Fruit fly (Drosophila melanogaster) whole organism, embryonic: ENCODE results near the gene CG2898.

Experiments
- Abd-B ChIP-seq: fragments of 200-800 bp; sonication (Bioruptor generic); optimal IDR thresholded peaks from 2 replicates; lab custom pipeline; 2018; ENCODE audit warnings: missing biosample characterization, mild to moderate bottlenecking, missing genetic modification characterization, moderate library complexity
- Adf1 ChIP-seq: fragments of 200-800 bp; sonication (Bioruptor generic); IDR thresholded peaks from 2 replicates; pipeline ENCODE4 v1.3.6; 2022; ENCODE audit warnings: missing biosample characterization, missing genetic modification characterization
- B-H1 ChIP-seq: fragments of 200-800 bp; sonication (Bioruptor generic); IDR thresholded peaks from 3 replicates; pipeline ENCODE4 v1.3.6; 2022; ENCODE audit warnings: missing biosample characterization, missing genetic modification characterization
- Bgb ChIP-seq: fragments of 200-800 bp; sonication (Bioruptor generic); IDR thresholded peaks from 2 replicates; pipeline ENCODE4 v1.3.6; 2022; ENCODE audit warnings: missing biosample characterization, missing genetic modification characterization; ENCODE audit not compliant: partially characterized antibody
- Blimp-1 ChIP-seq: fragments of 200-800 bp; sonication (Bioruptor generic); optimal IDR thresholded peaks from 3 replicates; lab custom pipeline; 2018; ENCODE audit warnings: missing biosample characterization, missing genetic modification characterization, mild to moderate bottlenecking, moderate library complexity, missing genetic modification reagents
- BtbVII ChIP-seq: fragments of 200-800 bp; sonication (Bioruptor generic); optimal IDR thresholded peaks from 3 replicates; lab custom pipeline; 2017; ENCODE audit warnings: missing biosample characterization, mild to moderate bottlenecking, missing genetic modification characterization
- CG10565 ChIP-seq: fragments of 200-800 bp; sonication (Bioruptor generic); optimal IDR thresholded peaks from 3 replicates; lab custom pipeline; 2016; ENCODE audit warnings: missing biosample characterization, mild to moderate bottlenecking, missing genetic modification characterization
- CG12219 ChIP-seq: fragments of 200-800 bp; sonication (Bioruptor generic); optimal IDR thresholded peaks from 3 replicates; lab custom pipeline; 2018; ENCODE audit warnings: missing biosample characterization, mild to moderate bottlenecking, missing genetic modification characterization
- CG12942 ChIP-seq: fragments of 200-800 bp; sonication (Bioruptor generic); optimal IDR thresholded peaks from 3 replicates; lab custom pipeline; 2016; ENCODE audit warnings: missing biosample characterization, missing genetic modification characterization
- CG1529 ChIP-seq: fragments of 200-800 bp; sonication (Bioruptor generic); optimal IDR thresholded peaks from 3 replicates; lab custom pipeline; 2018; ENCODE audit warnings: missing biosample characterization, missing genetic modification characterization
- CG16863 ChIP-seq: fragments of 200-800 bp; sonication (Bioruptor generic); optimal IDR thresholded peaks from 3 replicates; lab custom pipeline; 2016; ENCODE audit warnings: missing biosample characterization, missing genetic modification characterization
- CG17359 ChIP-seq: fragments of 200-800 bp; sonication (Bioruptor generic); optimal IDR thresholded peaks from 3 replicates; lab custom pipeline; 2018; ENCODE audit warnings: missing biosample characterization, mild to moderate bottlenecking, missing genetic modification characterization, moderate library complexity
- CG17829 ChIP-seq: fragments of 200-800 bp; optimal IDR thresholded peaks from 2 replicates; lab custom pipeline; 2019; ENCODE audit warnings: missing biosample characterization, mild to moderate bottlenecking, missing genetic modification characterization, moderate library complexity
- CG18011 ChIP-seq: fragments of 200-800 bp; sonication (Bioruptor generic); optimal IDR thresholded peaks from 2 replicates; lab custom pipeline; 2017; ENCODE audit warnings: missing biosample characterization, missing genetic modification characterization, mild to moderate bottlenecking, moderate library complexity, missing genotype
- CG18599 ChIP-seq: fragments of 200-800 bp; sonication (Bioruptor generic); optimal IDR thresholded peaks from 3 replicates; lab custom pipeline; 2017; ENCODE audit warnings: missing biosample characterization, missing genetic modification characterization, mild to moderate bottlenecking, moderate library complexity, missing genetic modification reagents
- CG2129 ChIP-seq: fragments of 200-800 bp; sonication (Bioruptor generic); IDR thresholded peaks from 2 replicates; pipeline ENCODE4 v1.3.6; 2022; ENCODE audit warnings: missing biosample characterization, missing genetic modification characterization; ENCODE audit not compliant: partially characterized antibody
- CG2875 ChIP-seq: fragments of 200-800 bp; sonication (Bioruptor generic); optimal IDR thresholded peaks from 2 replicates; lab custom pipeline; 2017; ENCODE audit warnings: missing biosample characterization, mild to moderate bottlenecking, missing genetic modification characterization, missing genetic modification reagents
- CG31441 ChIP-seq: fragments of 200-800 bp; sonication (Bioruptor generic); IDR thresholded peaks from 2 replicates; pipeline ENCODE4 v1.3.6; 2022; ENCODE audit warnings: missing biosample characterization, missing genetic modification characterization
- CG3163 ChIP-seq: fragments of 200-800 bp; sonication (Bioruptor generic); optimal IDR thresholded peaks from 3 replicates; lab custom pipeline; 2016; ENCODE audit warnings: missing biosample characterization, missing genetic modification characterization
- CG8089 ChIP-seq: fragments of 200-800 bp; sonication (Bioruptor generic); optimal IDR thresholded peaks from 3 replicates; lab custom pipeline; 2016; ENCODE audit warnings: missing biosample characterization, missing genetic modification characterization
- CG8388 ChIP-seq: fragments of 200-800 bp; sonication (Bioruptor generic); optimal IDR thresholded peaks from 2 replicates; lab custom pipeline; 2019; ENCODE audit warnings: missing biosample characterization, mild to moderate bottlenecking, missing genetic modification characterization, moderate library complexity
- Dip2 ChIP-seq: fragments of 200-800 bp; sonication (Bioruptor generic); IDR thresholded peaks from 2 replicates; pipeline ENCODE4 v1.3.6; 2022; ENCODE audit warnings: missing biosample characterization, missing genetic modification characterization
- Elba2 ChIP-seq: fragments of 200-800 bp; sonication (Bioruptor generic); optimal IDR thresholded peaks from 3 replicates; lab custom pipeline; 2016; ENCODE audit warnings: missing biosample characterization, missing genetic modification characterization
- Fer2 ChIP-seq: fragments of 200-800 bp; sonication (Bioruptor generic); optimal IDR thresholded peaks from 2 replicates; lab custom pipeline; 2018; ENCODE audit warnings: missing biosample characterization, mild to moderate bottlenecking, missing genetic modification characterization, moderate library complexity
- HHEX ChIP-seq: fragments of 200-800 bp; sonication (Bioruptor generic); optimal IDR thresholded peaks from 3 replicates; lab custom pipeline; 2017; ENCODE audit warnings: missing biosample characterization, mild to moderate bottlenecking, missing genetic modification characterization, missing genetic modification reagents
- Med ChIP-seq: fragments of 200-800 bp; sonication (Bioruptor generic); peaks from one replicate; lab custom pipeline; 2016; ENCODE audit warnings: missing biosample characterization, missing genetic modification characterization, mild to moderate bottlenecking, inconsistent platforms, moderate library complexity
- ara ChIP-seq: fragments of 200-800 bp; sonication (Bioruptor generic); IDR thresholded peaks from 2 replicates; pipeline ENCODE4 v1.3.6; 2022; ENCODE audit warnings: missing biosample characterization, missing genetic modification characterization
- ase ChIP-seq: fragments of 200-800 bp; sonication (Bioruptor generic); IDR thresholded peaks from 3 replicates; pipeline ENCODE4 v1.3.6; 2022; ENCODE audit warnings: missing biosample characterization, missing genetic modification characterization
- bcd ChIP-seq: fragments of 200-800 bp; sonication (Bioruptor generic); optimal IDR thresholded peaks from 2 replicates; lab custom pipeline; 2017; ENCODE audit warnings: missing biosample characterization, mild to moderate bottlenecking, missing genetic modification characterization
- dan ChIP-seq: fragments of 200-800 bp; sonication (Bioruptor generic); IDR thresholded peaks from 2 replicates; pipeline ENCODE4 v1.3.6; 2022; ENCODE audit warnings: missing biosample characterization, missing genetic modification characterization
- dpn ChIP-seq, 2 experiments: fragments of 200-800 bp; sonication (Bioruptor generic); optimal IDR thresholded peaks; 3 replicates each; lab custom pipeline; 2016; ENCODE audit warnings: missing biosample characterization in 2 of 2, missing genetic modification characterization in 2 of 2
- gem ChIP-seq: fragments of 200-800 bp; sonication (Bioruptor generic); optimal IDR thresholded peaks from 2 replicates; lab custom pipeline; 2019; ENCODE audit warnings: missing biosample characterization, mild to moderate bottlenecking, missing genetic modification characterization, moderate library complexity
- grn ChIP-seq: fragments of 200-800 bp; sonication (Bioruptor generic); optimal IDR thresholded peaks from 3 replicates; lab custom pipeline; 2017; ENCODE audit warnings: missing biosample characterization, missing genetic modification characterization
- kay ChIP-seq: fragments of 200-800 bp; sonication (Bioruptor generic); optimal IDR thresholded peaks from 2 replicates; lab custom pipeline; 2016; ENCODE audit warnings: missing biosample characterization, missing genetic modification characterization
- lab ChIP-seq: fragments of 200-800 bp; sonication (Bioruptor generic); optimal IDR thresholded peaks from 3 replicates; lab custom pipeline; 2017; ENCODE audit warnings: missing biosample characterization, missing genetic modification characterization, mild to moderate bottlenecking, moderate library complexity, missing genetic modification reagents
- lola ChIP-seq, 3 experiments: fragments of >200 bp in 2 of 3; fragments of 200-800 bp in 1 of 3; sonication (Bioruptor generic) in 1 of 3; optimal IDR thresholded peaks; 2 replicates each; lab custom pipeline; 2017 to 2019; ENCODE audit warnings: missing biosample characterization in 3 of 3, missing genetic modification characterization in 3 of 3, mild to moderate bottlenecking in 1 of 3, moderate library complexity in 1 of 3
- mirr ChIP-seq: fragments of 200-800 bp; sonication (Bioruptor generic); optimal IDR thresholded peaks from 3 replicates; lab custom pipeline; 2018; ENCODE audit warnings: missing biosample characterization, mild to moderate bottlenecking, missing genetic modification characterization
- nmo ChIP-seq: fragments of 200-800 bp; sonication (Bioruptor generic); optimal IDR thresholded peaks from 2 replicates; lab custom pipeline; 2018; ENCODE audit warnings: missing biosample characterization, mild to moderate bottlenecking, missing genetic modification characterization, moderate library complexity
- pfk ChIP-seq: fragments of 200-800 bp; sonication (Bioruptor generic); optimal IDR thresholded peaks from 2 replicates; lab custom pipeline; 2018; ENCODE audit warnings: missing biosample characterization, mild to moderate bottlenecking, missing genetic modification characterization, moderate library complexity
- phol ChIP-seq: fragments of 200-800 bp; sonication (Bioruptor generic); optimal IDR thresholded peaks from 3 replicates; lab custom pipeline; 2018; ENCODE audit warnings: missing biosample characterization, mild to moderate bottlenecking, missing genetic modification characterization, moderate library complexity
- prd ChIP-seq, 3 experiments: fragments of >200 bp in 2 of 3; fragments of 200-800 bp in 1 of 3; sonication (Bioruptor generic) in 1 of 3; optimal IDR thresholded peaks in 2 of 3; IDR thresholded peaks in 1 of 3; 2 replicates in 2 of 3; 3 replicates in 1 of 3; pipeline versions ENCODE4 v1.3.6 to Lab custom; 2017 to 2022; ENCODE audit warnings: missing biosample characterization in 1 of 3, missing genetic modification characterization in 1 of 3
- rib ChIP-seq: fragments of 200-800 bp; sonication (Bioruptor generic); IDR thresholded peaks from 2 replicates; pipeline ENCODE4 v1.3.6; 2022; ENCODE audit warnings: missing biosample characterization, missing genetic modification characterization
- run ChIP-seq: fragments of 200-800 bp; sonication (Bioruptor generic); optimal IDR thresholded peaks from 3 replicates; lab custom pipeline; 2018; ENCODE audit warnings: missing biosample characterization, mild to moderate bottlenecking, missing genetic modification characterization
- schlank ChIP-seq: fragments of 200-800 bp; sonication (Bioruptor generic); optimal IDR thresholded peaks from 2 replicates; lab custom pipeline; 2018; ENCODE audit warnings: missing biosample characterization, mild to moderate bottlenecking, missing genetic modification characterization
- seq ChIP-seq: fragments of 200-800 bp; sonication (Bioruptor generic); IDR thresholded peaks from 2 replicates; pipeline ENCODE4 v1.3.6; 2022; ENCODE audit warnings: missing biosample characterization, missing genetic modification characterization
- shn ChIP-seq: fragments of 200-800 bp; sonication (Bioruptor generic); optimal IDR thresholded peaks from 3 replicates; lab custom pipeline; 2016; ENCODE audit warnings: missing biosample characterization, missing genetic modification characterization
- toy ChIP-seq: fragments of 200-800 bp; sonication (Bioruptor generic); IDR thresholded peaks from 2 replicates; pipeline ENCODE4 v1.3.6; 2022; ENCODE audit warnings: missing biosample characterization, missing genetic modification characterization

CG2898 gene

DNA sequence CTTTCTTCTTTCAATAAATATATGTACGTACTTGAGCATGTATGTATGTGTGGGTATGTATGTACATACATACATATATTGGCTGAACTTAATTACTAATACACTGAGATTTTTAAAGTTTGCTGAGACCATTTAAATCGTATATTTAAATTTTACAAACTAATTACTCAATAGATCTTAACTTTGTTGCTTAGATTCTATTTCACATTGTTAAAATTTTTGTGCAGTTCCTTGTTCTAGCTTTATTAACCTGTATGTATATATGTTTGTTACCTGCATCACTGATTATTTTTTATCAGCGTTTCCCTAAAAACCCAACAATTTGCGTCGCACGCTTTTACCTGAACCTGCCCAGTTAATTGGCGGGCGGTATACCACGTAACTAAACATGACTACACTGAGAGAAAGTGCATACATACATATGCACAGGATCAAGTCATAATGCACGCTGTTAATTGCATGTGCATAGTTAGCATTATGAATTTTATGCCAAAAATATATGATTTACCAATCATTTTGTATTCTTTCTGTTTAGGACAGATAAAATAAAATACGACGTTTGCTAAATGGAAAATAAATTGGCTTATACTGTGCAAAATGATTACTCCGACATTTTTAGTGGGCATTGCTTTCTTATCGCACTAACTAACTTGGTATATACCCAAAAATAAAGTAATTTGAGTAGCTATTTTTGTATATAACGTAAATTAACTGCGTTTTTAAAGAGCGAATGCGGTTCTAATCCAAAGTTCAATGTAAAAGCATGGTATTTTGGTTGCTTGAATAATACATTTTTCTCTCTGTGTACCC lies 12.4 kb upstream of the CG2898 start (continued):
- no peak for TF ChIP-seq CG18599
- TF ChIP-seq run (tag; lab: Kevin White, UChicago): no peak
- TF ChIP-seq CG12942: no peak
- no peak for TF ChIP-seq rib (GFP tag; lab: Robert Waterston, UW)
- TF ChIP-seq CG17359 (tag; lab: Kevin White, UChicago): peak; percentile 7
- TF ChIP-seq nmo (GFP tag; lab: Kevin White, UChicago): peak; percentile 52
- TF ChIP-seq BtbVII: peak; percentile 22
- no peak for TF ChIP-seq schlank (tag; lab: Kevin White, UChicago)
- peak; percentile 4 for TF ChIP-seq CG10565 (GFP tag; lab: Kevin White, UChicago)
- TF ChIP-seq mirr (GFP tag; lab: Kevin White, UChicago): no peak
- no peak for TF ChIP-seq CG1529 (GFP tag; lab: Kevin White, UChicago)
- peak; percentile 2 for TF ChIP-seq CG12219 (GFP tag; lab: Kevin White, UChicago)
- TF ChIP-seq prd (optimal IDR thresholded peaks at IDR 0.05; lab: Kevin White, UChicago): no peak
- 0 out of 3 replicates have a peak, but pooled peaks have one; percentile 13 for TF ChIP-seq prd (GFP tag; IDR thresholded peaks at IDR 0.05; lab: Robert Waterston, UW)
- TF ChIP-seq CG3163 (GFP tag; lab: Kevin White, UChicago): peak; percentile 2
- no peak for TF ChIP-seq toy (GFP tag; lab: Robert Waterston, UW)
- peak; percentile 55; the same call in 1 of the 2 replicates for TF ChIP-seq CG31441 (GFP tag; lab: Robert Waterston, UW)
- TF ChIP-seq CG17829 (tag; lab: Kevin White, UChicago): no peak
- peak in 1 of 3 experiments; percentile 45 for TF ChIP-seq lola (GFP tag; optimal IDR thresholded peaks at IDR 0.05; lab: Kevin White, UChicago)
- no peak for TF ChIP-seq B-H1 (GFP tag; lab: Robert Waterston, UW)
- no peak for TF ChIP-seq kay (GFP tag; lab: Kevin White, UChicago)
- no peak for TF ChIP-seq HHEX (GFP tag; lab: Kevin White, UChicago)
- TF ChIP-seq Bgb (GFP tag; lab: Robert Waterston, UW): no peak
- TF ChIP-seq Fer2 (tag; lab: Kevin White, UChicago): no peak
- peak; percentile 58 for TF ChIP-seq bcd
- TF ChIP-seq CG2875: no peak
- TF ChIP-seq CG18011 (GFP tag; lab: Kevin White, UChicago): no peak
- no peak for TF ChIP-seq CG2129 (GFP tag; lab: Robert Waterston, UW)
- no peak for TF ChIP-seq Adf1 (GFP tag; lab: Robert Waterston, UW)
- no peak for TF ChIP-seq pfk (GFP tag; lab: Kevin White, UChicago)

DNA sequence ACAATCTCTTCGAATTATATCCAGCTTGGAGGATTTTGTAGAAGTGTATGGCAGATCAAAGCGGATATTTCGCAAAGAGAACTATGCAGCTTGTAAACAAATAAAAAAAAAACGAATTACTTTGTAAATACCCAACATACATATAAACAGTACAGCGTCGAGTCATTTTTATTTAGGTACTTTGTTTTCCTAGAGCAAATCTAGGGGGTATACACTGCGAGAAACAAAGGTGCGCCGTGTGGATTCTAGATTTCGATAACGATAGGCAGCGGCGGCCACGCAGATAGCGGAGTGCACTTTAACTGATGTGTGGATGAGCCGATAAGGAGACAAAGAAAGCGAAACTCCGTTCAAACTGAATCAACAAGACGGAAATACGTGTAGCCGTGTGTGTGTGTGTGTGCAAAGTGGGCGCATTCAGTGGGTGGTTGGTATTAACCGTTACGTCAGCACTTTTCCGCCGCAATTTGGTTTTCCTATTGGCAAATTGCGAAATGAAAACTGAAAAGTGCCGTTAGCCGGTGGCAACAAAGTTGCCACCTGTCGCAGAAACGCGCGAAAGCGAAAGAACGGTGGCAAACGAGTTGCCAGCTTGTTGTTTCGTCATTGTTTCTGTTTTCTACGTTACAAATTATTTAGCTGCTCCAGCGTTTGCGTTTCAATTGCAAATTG lies 10.5 kb upstream of the CG2898 start:
- TF ChIP-seq Med: peak; percentile 34
- TF ChIP-seq Dip2 (GFP tag; lab: Robert Waterston, UW): no peak
- no peak for TF ChIP-seq dan
- no peak for TF ChIP-seq CG8089 (GFP tag; lab: Kevin White, UChicago)
- TF ChIP-seq CG16863 (GFP tag; lab: Kevin White, UChicago): peak; percentile 3
- TF ChIP-seq grn (GFP tag; lab: Kevin White, UChicago): peak; percentile 63
- no peak for TF ChIP-seq CG8388
- no peak for TF ChIP-seq phol (tag; lab: Kevin White, UChicago)
- no peak for TF ChIP-seq seq
- peak; percentile 20 for TF ChIP-seq lab (GFP tag; lab: Kevin White, UChicago)
- peak; percentile 19 for TF ChIP-seq Blimp-1
- TF ChIP-seq ase (GFP tag; lab: Robert Waterston, UW): no peak
- no peak for TF ChIP-seq dpn (GFP tag; optimal IDR thresholded peaks at IDR 0.05; lab: Kevin White, UChicago)
- TF ChIP-seq Abd-B (GFP tag; lab: Kevin White, UChicago): no peak
- peak; percentile 14 for TF ChIP-seq gem (tag; lab: Kevin White, UChicago)
- no peak for TF ChIP-seq shn (GFP tag; lab: Kevin White, UChicago)
- TF ChIP-seq Elba2 (GFP tag; lab: Kevin White, UChicago): peak; percentile 96
- 0 out of 2 replicates have a peak, but pooled peaks have one; percentile 17 for TF ChIP-seq ara (GFP tag; lab: Robert Waterston, UW)
